Worm (Caenorhabditis elegans) whole organism, young adult: ENCODE results near the gene cwp-1.
A peak's percentile ranks its signal among the peaks of the same experiment; 100 is the strongest.

ENCODE experiments used
- B0019.2 ChIP-seq: fragments of 200-800 bp; sonication (Bioruptor generic); conservative IDR thresholded peaks from 2 replicates; pipeline ENCODE4 v1.3.6; 2022; ENCODE audit warnings: missing genetic modification reagents, missing genetic modification characterization, missing compliant biosample characterization
- B0336.3 ChIP-seq: fragments of 200-800 bp; sonication (Bioruptor generic); IDR thresholded peaks from 2 replicates; pipeline ENCODE4 v1.3.6; 2022; ENCODE audit warnings: missing genetic modification characterization, missing compliant biosample characterization
- C06A6.2 ChIP-seq: fragments of 200-800 bp; sonication (Bioruptor generic); conservative IDR thresholded peaks from 2 replicates; pipeline ENCODE4 v1.3.6; 2022; ENCODE audit warnings: missing genetic modification characterization, missing compliant biosample characterization
- F23B12.7 ChIP-seq: sonication (generic microtip); optimal IDR thresholded peaks from 2 replicates; lab custom pipeline; 2017; ENCODE audit warnings: missing genetic modification characterization, mild to moderate bottlenecking, missing compliant biosample characterization, antibody characterized with exemption, moderate library complexity; ENCODE audit not compliant: insufficient read depth
- F33H1.4 ChIP-seq: fragments of 200-800 bp; sonication (Bioruptor generic); IDR thresholded peaks from 2 replicates; pipeline ENCODE4 v1.3.6; 2022; ENCODE audit warnings: missing genetic modification reagents, missing genetic modification characterization, missing compliant biosample characterization
- F39B2.1 ChIP-seq: fragments of 200-800 bp; sonication (Bioruptor generic); IDR thresholded peaks from 2 replicates; pipeline ENCODE4 v1.3.6; 2022; ENCODE audit warnings: missing genetic modification reagents, missing genetic modification characterization, missing compliant biosample characterization
- F49E8.2 ChIP-seq: sonication (generic microtip); optimal IDR thresholded peaks from 3 replicates; lab custom pipeline; 2017; ENCODE audit warnings: missing genetic modification characterization, mild to moderate bottlenecking, missing compliant biosample characterization, antibody characterized with exemption, moderate library complexity; ENCODE audit not compliant: insufficient read depth
- K11D2.4 ChIP-seq: fragments of 200-800 bp; sonication (Bioruptor generic); IDR thresholded peaks from 2 replicates; pipeline ENCODE4 v1.3.6; 2022; ENCODE audit warnings: missing genetic modification reagents, missing genetic modification characterization, missing compliant biosample characterization
- K12H6.12 ChIP-seq: fragments of 200-800 bp; sonication (Bioruptor generic); optimal IDR thresholded peaks from 2 replicates; lab custom pipeline; 2018; ENCODE audit warnings: mild to moderate bottlenecking, missing genetic modification characterization, missing compliant biosample characterization
- T07F8.4 ChIP-seq: sonication (generic microtip); optimal IDR thresholded peaks from 2 replicates; lab custom pipeline; 2016; ENCODE audit warnings: mild to moderate bottlenecking, missing genetic modification characterization, moderate library complexity, missing compliant biosample characterization
- Y56A3A.18 ChIP-seq: fragments of 200-800 bp; sonication (Bioruptor generic); IDR thresholded peaks from 2 replicates; pipeline ENCODE4 v1.3.6; 2022; ENCODE audit warnings: missing genetic modification reagents, missing genetic modification characterization, missing compliant biosample characterization
- akir-1 ChIP-seq: fragments of 200-800 bp; sonication (Bioruptor generic); optimal IDR thresholded peaks from 2 replicates; lab custom pipeline; 2018; ENCODE audit warnings: mild to moderate bottlenecking, missing genetic modification characterization, moderate library complexity, missing compliant biosample characterization
- aptf-3 ChIP-seq: fragments of 200-800 bp; sonication (Bioruptor generic); IDR thresholded peaks from 2 replicates; pipeline ENCODE4 v1.3.6; 2022; ENCODE audit warnings: missing genetic modification characterization, missing compliant biosample characterization
- athp-1 ChIP-seq: sonication (generic microtip); optimal IDR thresholded peaks from 2 replicates; lab custom pipeline; 2017; ENCODE audit warnings: mild to moderate bottlenecking, missing genetic modification characterization, missing compliant biosample characterization
- attf-3 ChIP-seq: fragments of 200-800 bp; sonication (Bioruptor generic); conservative IDR thresholded peaks from 2 replicates; pipeline ENCODE4 v1.3.6; 2022; ENCODE audit warnings: missing genetic modification reagents, missing genetic modification characterization, missing compliant biosample characterization
- bed-1 ChIP-seq: fragments of 200-800 bp; sonication (Bioruptor generic); IDR thresholded peaks from 2 replicates; pipeline ENCODE4 v1.3.6; 2022; ENCODE audit warnings: missing genetic modification reagents, missing genetic modification characterization, missing compliant biosample characterization
- cebp-1 ChIP-seq, 2 experiments: fragments of 200-800 bp in 1 of 2; sonication (Bioruptor generic) in 1 of 2; sonication (generic microtip) in 1 of 2; IDR thresholded peaks in 1 of 2; optimal IDR thresholded peaks in 1 of 2; 2 replicates each; pipeline versions ENCODE4 v1.3.6 to Lab custom; 2017 to 2022; ENCODE audit warnings: missing compliant biosample characterization in 2 of 2, missing genetic modification characterization in 2 of 2, mild to moderate bottlenecking in 1 of 2, missing genetic modification reagents in 1 of 2, moderate library complexity in 1 of 2
- ceh-27 ChIP-seq: fragments of 200-800 bp; sonication (Bioruptor generic); optimal IDR thresholded peaks from 2 replicates; lab custom pipeline; 2018; ENCODE audit warnings: mild to moderate bottlenecking, missing genetic modification characterization, moderate library complexity, missing compliant biosample characterization
- ceh-58 ChIP-seq: fragments of 200-800 bp; sonication (Bioruptor generic); IDR thresholded peaks from 2 replicates; pipeline ENCODE4 v1.3.6; 2022; ENCODE audit warnings: missing genetic modification characterization, missing compliant biosample characterization
- chd-7 ChIP-seq: sonication (generic microtip); optimal IDR thresholded peaks from 2 replicates; lab custom pipeline; 2016; ENCODE audit warnings: mild to moderate bottlenecking, missing genetic modification characterization, moderate library complexity, missing compliant biosample characterization
- dpl-1 ChIP-seq: fragments of 150-350 bp; optimal IDR thresholded peaks from 2 replicates; lab custom pipeline; 2014; ENCODE audit warnings: missing biosample characterization, missing genetic modification reagents, missing genetic modification characterization
- egl-44 ChIP-seq: fragments of 200-800 bp; sonication (Bioruptor generic); IDR thresholded peaks from 2 replicates; pipeline ENCODE4 v1.3.6; 2022; ENCODE audit warnings: missing genetic modification reagents, missing genetic modification characterization, missing compliant biosample characterization
- hlh-12 ChIP-seq: sonication (generic microtip); optimal IDR thresholded peaks from 2 replicates; lab custom pipeline; 2016; ENCODE audit warnings: missing genetic modification characterization, missing compliant biosample characterization
- hmg-20 ChIP-seq: fragments of 200-800 bp; sonication (Bioruptor generic); IDR thresholded peaks from 2 replicates; pipeline ENCODE4 v1.3.6; 2022; ENCODE audit warnings: missing genetic modification reagents, missing genetic modification characterization, missing compliant biosample characterization
- hrde-1 ChIP-seq: sonication (generic microtip); optimal IDR thresholded peaks from 2 replicates; lab custom pipeline; 2016; ENCODE audit warnings: missing genetic modification characterization, mild to moderate bottlenecking, missing compliant biosample characterization, moderate library complexity, missing genotype, missing genetic modification reagents, borderline replicate concordance
- let-526 ChIP-seq: fragments of 200-800 bp; sonication (Bioruptor generic); IDR thresholded peaks from 2 replicates; pipeline ENCODE4 v1.3.6; 2022; ENCODE audit warnings: missing genetic modification reagents, missing genetic modification characterization, missing compliant biosample characterization
- let-607 ChIP-seq, 2 experiments: fragments of 200-800 bp in 1 of 2; sonication (Bioruptor generic) in 1 of 2; sonication (generic microtip) in 1 of 2; optimal IDR thresholded peaks; 2 replicates each; lab custom pipeline; 2016 to 2018; ENCODE audit warnings: mild to moderate bottlenecking in 2 of 2, missing compliant biosample characterization in 2 of 2, missing genetic modification characterization in 2 of 2, moderate library complexity in 2 of 2, missing genotype in 1 of 2
- lir-1 ChIP-seq: fragments of 200-800 bp; sonication (Bioruptor generic); conservative IDR thresholded peaks from 2 replicates; pipeline ENCODE4 v1.3.6; 2022; ENCODE audit warnings: missing genetic modification reagents, missing genetic modification characterization, missing compliant biosample characterization
- madf-3 ChIP-seq: fragments of 200-800 bp; sonication (Bioruptor generic); IDR thresholded peaks from 2 replicates; pipeline ENCODE4 v1.3.6; 2022; ENCODE audit warnings: missing genetic modification reagents, missing genetic modification characterization, missing compliant biosample characterization
- madf-6 ChIP-seq: fragments of 200-800 bp; sonication (Bioruptor generic); IDR thresholded peaks from 2 replicates; pipeline ENCODE4 v1.3.6; 2022; ENCODE audit warnings: missing genetic modification reagents, missing genetic modification characterization, missing compliant biosample characterization
- nfya-2 ChIP-seq: fragments of 200-800 bp; sonication (Bioruptor generic); IDR thresholded peaks from 2 replicates; pipeline ENCODE4 v1.3.6; 2022; ENCODE audit warnings: missing genetic modification reagents, missing genetic modification characterization, missing compliant biosample characterization
- nhr-27 ChIP-seq: fragments of 200-800 bp; sonication (Bioruptor generic); optimal IDR thresholded peaks from 2 replicates; lab custom pipeline; 2018; ENCODE audit warnings: mild to moderate bottlenecking, missing genetic modification characterization, moderate library complexity, missing compliant biosample characterization
- nhr-90 ChIP-seq: sonication (generic microtip); optimal IDR thresholded peaks from 2 replicates; lab custom pipeline; 2016; ENCODE audit warnings: missing genotype, mild to moderate bottlenecking, missing genetic modification characterization, missing compliant biosample characterization
- pbrm-1 ChIP-seq: fragments of 200-800 bp; sonication (Bioruptor generic); IDR thresholded peaks from 2 replicates; pipeline ENCODE4 v1.3.6; 2022; ENCODE audit warnings: missing genetic modification reagents, missing genetic modification characterization, missing compliant biosample characterization
- pha-4 ChIP-seq: fragments of 150-350 bp; sonication (generic microtip); optimal IDR thresholded peaks from 2 replicates; lab custom pipeline; 2014; ENCODE audit warnings: missing biosample characterization, missing genetic modification reagents, missing genetic modification characterization
- rpc-1 ChIP-seq, 2 experiments: fragments of 150-350 bp in 1 of 2; sonication (generic microtip) in 1 of 2; optimal IDR thresholded peaks; 2 replicates each; lab custom pipeline; 2014 to 2018; ENCODE audit warnings: missing biosample characterization in 1 of 2, missing genetic modification characterization in 1 of 2, missing genetic modification reagents in 1 of 2, missing genotype in 1 of 2
- snpc-3.4 ChIP-seq: sonication (generic microtip); optimal IDR thresholded peaks from 2 replicates; lab custom pipeline; 2017; ENCODE audit warnings: missing genetic modification characterization, mild to moderate bottlenecking, missing compliant biosample characterization, antibody characterized with exemption, moderate library complexity, missing genotype, missing genetic modification reagents
- unc-62 ChIP-seq: fragments of 150-350 bp; optimal IDR thresholded peaks from 2 replicates; lab custom pipeline; 2014; ENCODE audit warnings: missing biosample characterization, missing genetic modification reagents, missing genetic modification characterization
- zfh-2 ChIP-seq: fragments of 200-800 bp; sonication (Bioruptor generic); conservative IDR thresholded peaks from 2 replicates; pipeline ENCODE4 v1.3.6; 2022; ENCODE audit warnings: missing genetic modification reagents, missing genetic modification characterization, missing compliant biosample characterization
- ztf-25 ChIP-seq: fragments of 200-800 bp; sonication (Bioruptor generic); IDR thresholded peaks from 2 replicates; pipeline ENCODE4 v1.3.6; 2022; ENCODE audit warnings: missing genetic modification reagents, missing genetic modification characterization, missing compliant biosample characterization
- ztf-26 ChIP-seq: sonication (generic microtip); optimal IDR thresholded peaks from 2 replicates; lab custom pipeline; 2017; ENCODE audit warnings: missing genetic modification characterization, missing compliant biosample characterization

Gene cwp-1

ce11 chrV:4842544-4842943, 1.5 kb upstream of the cwp-1 start, which contains the start of the genes cwp-2 and cwp-3:
Gene cwp-2 (minus strand): TSS chrV:4842644.
Gene cwp-3 (plus strand): TSS chrV:4842836.
- no peak for TF ChIP-seq ztf-26
- no peak for TF ChIP-seq unc-62 (GFP tag; lab: Kevin White, UChicago)
- TF ChIP-seq lir-1 (GFP tag; lab: Robert Waterston, UW) = no peak
- TF ChIP-seq pbrm-1 (GFP tag; lab: Robert Waterston, UW) = no peak
- no peak for TF ChIP-seq dpl-1 (GFP tag; lab: Kevin White, UChicago)
- TF ChIP-seq F33H1.4 (GFP tag; lab: Robert Waterston, UW) = no peak
- no peak for TF ChIP-seq nfya-2 (GFP tag; lab: Robert Waterston, UW)
- TF ChIP-seq let-607 (tag; optimal IDR thresholded peaks at IDR 0.05; lab: Kevin White, UChicago) = no peak
- TF ChIP-seq ztf-25 = no peak
- no peak for TF ChIP-seq hlh-12 (tag; lab: Kevin White, UChicago)
- TF ChIP-seq cebp-1 (GFP tag; IDR thresholded peaks at IDR 0.05; lab: Robert Waterston, UW) = no peak
- no peak for TF ChIP-seq cebp-1 (tag; optimal IDR thresholded peaks at IDR 0.05; lab: Kevin White, UChicago)
- TF ChIP-seq F39B2.1 (GFP tag; lab: Robert Waterston, UW) = no peak
- TF ChIP-seq aptf-3 (GFP tag; lab: Robert Waterston, UW) = no peak
- TF ChIP-seq let-526 (GFP tag; lab: Robert Waterston, UW) = no peak
- TF ChIP-seq B0336.3 (GFP tag; lab: Robert Waterston, UW) = no peak
- no peak for TF ChIP-seq hrde-1 (tag; lab: Kevin White, UChicago)

- TF ChIP-seq T07F8.4 = no peak
- TF ChIP-seq ceh-27 (GFP tag; lab: Kevin White, UChicago) = no peak
- TF ChIP-seq F33H1.4 (GFP tag; lab: Robert Waterston, UW) = no peak
- no peak for TF ChIP-seq rpc-1 (optimal IDR thresholded peaks at IDR 0.05; lab: Kevin White, UChicago)
- TF ChIP-seq rpc-1 (tag; optimal IDR thresholded peaks at IDR 0.05; lab: Kevin White, UChicago) = no peak
- no peak for TF ChIP-seq nhr-27 (tag; lab: Kevin White, UChicago)
- no peak for TF ChIP-seq hmg-20 (GFP tag; lab: Robert Waterston, UW)
- no peak for TF ChIP-seq let-526 (GFP tag; lab: Robert Waterston, UW)
- TF ChIP-seq madf-3 = no peak
- no peak for TF ChIP-seq pha-4 (tag; lab: Kevin White, UChicago)
- TF ChIP-seq athp-1 (tag; lab: Kevin White, UChicago) = no peak
- no peak for TF ChIP-seq F23B12.7 (tag; lab: Kevin White, UChicago)
- no peak for TF ChIP-seq snpc-3.4 (tag; lab: Kevin White, UChicago)
- no peak for TF ChIP-seq Y56A3A.18 (GFP tag; lab: Robert Waterston, UW)
- TF ChIP-seq, all 124 proteins: peak for 0
Observed at ce11 chrV:4839913-4840312, 1.2 kb downstream of the cwp-1 start, which contains the start of gene nas-9. Gene nas-9 (minus strand): TSS chrV:4840013.

ce11 chrV:4834277-4834676, 6.8 kb downstream of the cwp-1 start, which contains the start of gene C37H5.14:
Gene C37H5.14 (minus strand): TSS chrV:4834377.
- TF ChIP-seq bed-1 (GFP tag; lab: Robert Waterston, UW) (no peak), zfh-2 (GFP tag; lab: Robert Waterston, UW) (peak; percentile 54; the same call in 1 of the 2 replicates)
- TF ChIP-seq, all 124 proteins: peak for 1

ce11 chrV:4826710-4827380, 14.2 kb downstream of the cwp-1 start, which contains the start of the genes hsp-6 and C37H5.5:
Gene hsp-6 (minus strand): TSS chrV:4826760.
Gene C37H5.5 (plus strand): TSS chrV:4827360.
- TF ChIP-seq attf-3 (GFP tag; lab: Robert Waterston, UW) (no peak), nhr-90 (tag; lab: Kevin White, UChicago) (no peak), ceh-58 (GFP tag; lab: Robert Waterston, UW) (no peak), egl-44 (GFP tag; lab: Robert Waterston, UW) (no peak), K11D2.4 (GFP tag; lab: Robert Waterston, UW) (peak; percentile 70), chd-7 (tag; lab: Kevin White, UChicago) (no peak), cebp-1 (GFP tag; IDR thresholded peaks at IDR 0.05; lab: Robert Waterston, UW) (peak; percentile 46; the same call in 1 of the 2 replicates), cebp-1 (tag; optimal IDR thresholded peaks at IDR 0.05; lab: Kevin White, UChicago) (peak; percentile 82), madf-6 (GFP tag; lab: Robert Waterston, UW) (peak; percentile 91), akir-1 (GFP tag; lab: Kevin White, UChicago) (no peak), C06A6.2 (peak; percentile 68; the same call in 1 of the 2 replicates), ztf-26 (peak; percentile 38), K12H6.12 (peak; percentile 22), F49E8.2 (tag; lab: Kevin White, UChicago) (peak; percentile 69), B0019.2 (GFP tag; lab: Robert Waterston, UW) (no peak)
